Worm (Caenorhabditis elegans): ENCODE measurements around the gene C25F9.11.

- TF ChIP-seq nhr-77 (tag; optimal IDR thresholded peaks at IDR 0.05) (no peak), unc-62 (GFP tag; optimal IDR thresholded peaks at IDR 0.05) (no peak), ama-1 (optimal IDR thresholded peaks at IDR 0.05) (no peak), elt-3 (tag; optimal IDR thresholded peaks at IDR 0.05) (no peak), egl-27 (tag; optimal IDR thresholded peaks at IDR 0.05) (no peak), blmp-1 (tag; optimal IDR thresholded peaks at IDR 0.05; ENCODE audit: insufficient read depth) (no peak), zag-1 (tag; optimal IDR thresholded peaks at IDR 0.05) (no peak), dmd-4 (tag; optimal IDR thresholded peaks at IDR 0.05) (no peak)
Observed at ce11 chrV:19410663-19411062, 22.2 kb downstream of the C25F9.11 start, which contains the start of gene C25F9.5.
